Worm (Caenorhabditis elegans): ENCODE data around the gene rpn-3.

- no peak for TF ChIP-seq flt-1 (GFP tag; IDR thresholded peaks at IDR 0.05)
- no peak for TF ChIP-seq cog-1 (tag; optimal IDR thresholded peaks at IDR 0.05)
- TF ChIP-seq ztf-29 (GFP tag; IDR thresholded peaks at IDR 0.05): no peak
These were observed 45.3 kb upstream of the rpn-3 start, which contains the start of gene lap-1 for ce11 chrIII:8401887-8402286.

Data from whole organism, midembryonic.